Fruit fly (Drosophila melanogaster) whole organism, embryonic: ENCODE measurements around the gene DnaJ-H.

Experiments
- ATbp ChIP-seq: fragments of 200-800 bp; sonication (Bioruptor generic); optimal IDR thresholded peaks from 2 replicates; lab custom pipeline; 2017; ENCODE audit warnings: missing biosample characterization, mild to moderate bottlenecking, missing genetic modification characterization, missing genetic modification reagents
- Adf1 ChIP-seq: fragments of 200-800 bp; sonication (Bioruptor generic); IDR thresholded peaks from 2 replicates; pipeline ENCODE4 v1.3.6; 2022; ENCODE audit warnings: missing biosample characterization, missing genetic modification characterization
- Blimp-1 ChIP-seq: fragments of 200-800 bp; sonication (Bioruptor generic); optimal IDR thresholded peaks from 3 replicates; lab custom pipeline; 2018; ENCODE audit warnings: missing biosample characterization, missing genetic modification characterization, mild to moderate bottlenecking, moderate library complexity, missing genetic modification reagents
- CG10274 ChIP-seq: fragments of 200-800 bp; sonication (Bioruptor generic); optimal IDR thresholded peaks from 3 replicates; lab custom pipeline; 2017; ENCODE audit warnings: missing biosample characterization, mild to moderate bottlenecking, missing genetic modification characterization
- CG14441 ChIP-seq: fragments of 200-800 bp; sonication (Bioruptor generic); IDR thresholded peaks from 2 replicates; pipeline ENCODE4 v1.3.6; 2022; ENCODE audit warnings: missing biosample characterization, missing genetic modification characterization
- CG1647 ChIP-seq: fragments of 200-800 bp; sonication (Bioruptor generic); optimal IDR thresholded peaks from 3 replicates; lab custom pipeline; 2016; ENCODE audit warnings: missing biosample characterization, missing genetic modification characterization
- CG17359 ChIP-seq: fragments of 200-800 bp; sonication (Bioruptor generic); optimal IDR thresholded peaks from 3 replicates; lab custom pipeline; 2018; ENCODE audit warnings: missing biosample characterization, mild to moderate bottlenecking, missing genetic modification characterization, moderate library complexity
- CG17612 ChIP-seq: fragments of 200-800 bp; sonication (Bioruptor generic); IDR thresholded peaks from 2 replicates; pipeline ENCODE4 v1.3.6; 2022; ENCODE audit warnings: missing biosample characterization, missing genetic modification characterization
- CG3281 ChIP-seq: fragments of 200-800 bp; sonication (Bioruptor generic); optimal IDR thresholded peaks from 3 replicates; lab custom pipeline; 2017; ENCODE audit warnings: missing biosample characterization, mild to moderate bottlenecking, missing genetic modification characterization
- CG34422 ChIP-seq: fragments of 200-800 bp; sonication (Bioruptor generic); IDR thresholded peaks from 3 replicates; pipeline ENCODE4 v1.3.6; 2022; ENCODE audit warnings: missing biosample characterization, missing genetic modification characterization
- CG3726 ChIP-seq: fragments of 200-800 bp; sonication (Bioruptor generic); IDR thresholded peaks from 3 replicates; pipeline ENCODE4, ENCODE4 v1.3.6; 2022; ENCODE audit warnings: missing biosample characterization, missing genetic modification characterization
- CG4282 ChIP-seq: fragments of 200-800 bp; sonication (Bioruptor generic); optimal IDR thresholded peaks from 2 replicates; lab custom pipeline; 2016; ENCODE audit warnings: missing biosample characterization, missing genetic modification characterization
- CG4328 ChIP-seq: fragments of 200-800 bp; sonication (Bioruptor generic); optimal IDR thresholded peaks from 3 replicates; lab custom pipeline; 2017; ENCODE audit warnings: missing biosample characterization, missing genetic modification reagents, missing genetic modification characterization
- CG4404 ChIP-seq: fragments of 200-800 bp; sonication (Bioruptor generic); IDR thresholded peaks from 2 replicates; pipeline ENCODE4 v1.3.6; 2022; ENCODE audit warnings: missing biosample characterization, missing genetic modification characterization
- CG4730 ChIP-seq: fragments of 200-800 bp; sonication (Bioruptor generic); IDR thresholded peaks from 2 replicates; pipeline ENCODE4 v1.3.6; 2022; ENCODE audit warnings: missing biosample characterization, missing genetic modification characterization
- CG4820 ChIP-seq: fragments of 200-800 bp; sonication (Bioruptor generic); optimal IDR thresholded peaks from 3 replicates; lab custom pipeline; 2016; ENCODE audit warnings: missing biosample characterization, missing genetic modification characterization
- CG5953 ChIP-seq: fragments of 200-800 bp; sonication (Bioruptor generic); IDR thresholded peaks from 2 replicates; pipeline ENCODE4 v1.3.6; 2022; ENCODE audit warnings: missing biosample characterization, missing genetic modification characterization
- CG7372 ChIP-seq: fragments of 200-800 bp; sonication (Bioruptor generic); IDR thresholded peaks from 2 replicates; pipeline ENCODE4 v1.3.6; 2022; ENCODE audit warnings: missing biosample characterization, missing genetic modification characterization
- CG7987 ChIP-seq: fragments of 200-800 bp; sonication (Bioruptor generic); optimal IDR thresholded peaks from 2 replicates; lab custom pipeline; 2018; ENCODE audit warnings: missing biosample characterization, mild to moderate bottlenecking, missing genetic modification characterization, moderate library complexity
- CG9609 ChIP-seq: fragments of 200-800 bp; sonication (Bioruptor generic); optimal IDR thresholded peaks from 3 replicates; lab custom pipeline; 2016; ENCODE audit warnings: missing biosample characterization, missing genetic modification characterization
- CHES-1-like ChIP-seq: fragments of 200-800 bp; sonication (Bioruptor generic); optimal IDR thresholded peaks from 2 replicates; lab custom pipeline; 2016; ENCODE audit warnings: missing biosample characterization, missing genetic modification characterization
- Chrac-16 ChIP-seq: fragments of 200-800 bp; sonication (Bioruptor generic); optimal IDR thresholded peaks from 3 replicates; lab custom pipeline; 2016; ENCODE audit warnings: missing biosample characterization, missing genetic modification characterization
- CkIIα-i1 ChIP-seq: fragments of 200-800 bp; sonication (Bioruptor generic); IDR thresholded peaks from 2 replicates; pipeline ENCODE4 v1.3.6; 2022; ENCODE audit warnings: missing biosample characterization, missing genetic modification characterization
- Eip74EF ChIP-seq, 2 experiments: fragments of 200-800 bp in 1 of 2; fragments of >200 bp in 1 of 2; sonication (Bioruptor generic) in 1 of 2; optimal IDR thresholded peaks; 2 replicates each; lab custom pipeline; 2017 to 2019; ENCODE audit warnings: missing biosample characterization in 2 of 2, missing genetic modification characterization in 2 of 2, mild to moderate bottlenecking in 1 of 2, moderate library complexity in 1 of 2
- Hr3 ChIP-seq: fragments of 200-800 bp; sonication (Bioruptor generic); optimal IDR thresholded peaks from 3 replicates; lab custom pipeline; 2016; ENCODE audit warnings: missing biosample characterization, missing genetic modification characterization
- Optix ChIP-seq: fragments of 200-800 bp; sonication (Bioruptor generic); IDR thresholded peaks from 3 replicates; pipeline ENCODE4 v1.3.6; 2022; ENCODE audit warnings: missing biosample characterization, missing genetic modification characterization
- Scr ChIP-seq: fragments of 200-800 bp; sonication (Bioruptor generic); IDR thresholded peaks from 2 replicates; pipeline ENCODE4 v1.3.6; 2022; ENCODE audit warnings: missing biosample characterization, missing genetic modification characterization; ENCODE audit not compliant: partially characterized antibody
- Spps ChIP-seq: fragments of 200-800 bp; sonication (Bioruptor generic); optimal IDR thresholded peaks from 2 replicates; lab custom pipeline; 2018; ENCODE audit warnings: missing biosample characterization, mild to moderate bottlenecking, missing genetic modification characterization
- Sry-δ ChIP-seq: fragments of 200-800 bp; sonication (Bioruptor generic); optimal IDR thresholded peaks from 2 replicates; lab custom pipeline; 2016; ENCODE audit warnings: missing biosample characterization, missing genetic modification characterization
- Usf ChIP-seq: fragments of 200-800 bp; sonication (Bioruptor generic); optimal IDR thresholded peaks from 2 replicates; lab custom pipeline; 2017; ENCODE audit warnings: missing genotype, missing biosample characterization, missing genetic modification characterization
- Vsx1 ChIP-seq: fragments of 200-800 bp; sonication (Bioruptor generic); optimal IDR thresholded peaks from 2 replicates; lab custom pipeline; 2017; ENCODE audit warnings: missing biosample characterization, mild to moderate bottlenecking, missing genetic modification characterization, missing genetic modification reagents
- cg ChIP-seq: fragments of 200-800 bp; sonication (Bioruptor generic); optimal IDR thresholded peaks from 3 replicates; lab custom pipeline; 2019; ENCODE audit warnings: missing biosample characterization, mild to moderate bottlenecking, missing genetic modification characterization, moderate library complexity
- fd102C ChIP-seq: fragments of 200-800 bp; sonication (Bioruptor generic); optimal IDR thresholded peaks from 2 replicates; lab custom pipeline; 2018; ENCODE audit warnings: missing biosample characterization, mild to moderate bottlenecking, missing genetic modification characterization, moderate library complexity
- ftz-f1 ChIP-seq: fragments of 200-800 bp; sonication (Bioruptor generic); optimal IDR thresholded peaks from 2 replicates; lab custom pipeline; 2016; ENCODE audit warnings: missing biosample characterization, missing genetic modification characterization
- gem ChIP-seq: fragments of 200-800 bp; sonication (Bioruptor generic); optimal IDR thresholded peaks from 2 replicates; lab custom pipeline; 2019; ENCODE audit warnings: missing biosample characterization, mild to moderate bottlenecking, missing genetic modification characterization, moderate library complexity
- gsb-n ChIP-seq: fragments of 200-800 bp; sonication (Bioruptor generic); optimal IDR thresholded peaks from 3 replicates; lab custom pipeline; 2018; ENCODE audit warnings: missing biosample characterization, mild to moderate bottlenecking, missing genetic modification characterization
- hb ChIP-seq: fragments of 200-800 bp; sonication (Bioruptor generic); IDR thresholded peaks from 3 replicates; pipeline ENCODE4 v1.3.6; 2022; ENCODE audit warnings: missing biosample characterization, missing genetic modification characterization; ENCODE audit not compliant: partially characterized antibody
- jumu ChIP-seq: fragments of 200-800 bp; sonication (Bioruptor generic); optimal IDR thresholded peaks from 3 replicates; lab custom pipeline; 2016; ENCODE audit warnings: missing biosample characterization, missing genetic modification characterization
- klu ChIP-seq: fragments of 200-800 bp; sonication (Bioruptor generic); IDR thresholded peaks from 2 replicates; pipeline ENCODE4 v1.3.6; 2022; ENCODE audit warnings: missing biosample characterization, missing genetic modification characterization
- oc ChIP-seq: fragments of 200-800 bp; sonication (Bioruptor generic); optimal IDR thresholded peaks from 2 replicates; lab custom pipeline; 2018; ENCODE audit warnings: missing biosample characterization, mild to moderate bottlenecking, missing genetic modification characterization, moderate library complexity
- onecut ChIP-seq: fragments of 200-800 bp; sonication (Bioruptor generic); IDR thresholded peaks from 2 replicates; pipeline ENCODE4 v1.3.6; 2022; ENCODE audit warnings: missing biosample characterization, missing genetic modification characterization
- pros ChIP-seq: fragments of 200-800 bp; sonication (Bioruptor generic); optimal IDR thresholded peaks from 3 replicates; lab custom pipeline; 2019; ENCODE audit warnings: missing biosample characterization, mild to moderate bottlenecking, missing genetic modification characterization, moderate library complexity
- pum ChIP-seq: fragments of 200-800 bp; sonication (Bioruptor generic); optimal IDR thresholded peaks from 2 replicates; lab custom pipeline; 2016; ENCODE audit warnings: missing biosample characterization, missing genetic modification characterization
- sisA ChIP-seq: fragments of 200-800 bp; sonication (Bioruptor generic); IDR thresholded peaks from 2 replicates; pipeline ENCODE4 v1.3.6; 2022; ENCODE audit warnings: missing biosample characterization, missing genetic modification characterization
- slbo ChIP-seq: fragments of 200-800 bp; sonication (Bioruptor generic); IDR thresholded peaks from 2 replicates; pipeline ENCODE4 v1.3.6; 2022; ENCODE audit warnings: missing biosample characterization, missing genetic modification characterization
- so ChIP-seq: fragments of 200-800 bp; sonication (Bioruptor generic); IDR thresholded peaks from 3 replicates; pipeline ENCODE4 v1.3.6; 2022; ENCODE audit warnings: missing biosample characterization, missing genetic modification characterization
- tgo ChIP-seq: fragments of 200-800 bp; sonication (Bioruptor generic); IDR thresholded peaks from 3 replicates; pipeline ENCODE4 v1.3.6; 2022; ENCODE audit warnings: missing biosample characterization, missing genetic modification characterization
- tup ChIP-seq: fragments of 200-800 bp; sonication (Bioruptor generic); optimal IDR thresholded peaks from 2 replicates; lab custom pipeline; 2016; ENCODE audit warnings: missing biosample characterization, mild to moderate bottlenecking, missing genetic modification characterization, moderate library complexity
- wek ChIP-seq: fragments of 200-800 bp; sonication (Bioruptor generic); optimal IDR thresholded peaks from 3 replicates; lab custom pipeline; 2018; ENCODE audit warnings: missing biosample characterization, mild to moderate bottlenecking, missing genetic modification characterization, moderate library complexity

The DnaJ-H gene

DNA sequence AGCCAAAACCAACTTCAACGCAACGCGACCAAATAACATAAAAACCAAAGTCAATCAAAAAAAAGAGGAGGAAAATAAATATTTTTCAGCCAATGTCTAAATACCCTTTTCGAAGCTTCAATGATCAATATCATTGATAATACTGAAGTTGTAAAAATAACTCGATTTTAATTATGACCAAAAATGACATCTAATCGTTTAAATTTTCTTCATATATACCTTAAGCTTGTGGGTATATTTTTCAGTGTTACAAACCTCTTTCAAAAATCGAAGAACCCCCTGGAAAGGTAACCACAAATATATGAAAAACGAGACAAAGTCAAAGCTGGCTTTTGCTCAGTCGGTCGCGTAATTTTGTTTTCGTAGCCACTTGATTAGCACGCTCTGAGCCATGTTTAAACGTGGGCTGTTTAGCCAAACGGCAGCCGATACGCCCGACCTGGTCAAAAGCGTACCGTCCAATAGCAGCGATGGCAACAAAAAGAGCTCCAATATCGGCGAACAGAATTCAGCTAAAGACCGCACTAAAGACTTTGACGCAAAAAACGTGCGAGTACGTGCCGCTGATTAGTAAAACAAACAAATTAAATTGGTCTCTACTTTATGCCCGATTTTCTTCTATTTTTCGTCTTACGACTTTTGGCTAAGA is 20.7 kb downstream of the DnaJ-H start (continued):
- TF ChIP-seq CG1647 (GFP tag; lab: Kevin White, UChicago), result peak; percentile 45
- TF ChIP-seq hb (GFP tag; lab: Robert Waterston, UW), result no peak
- peak; percentile 69 for TF ChIP-seq pum (GFP tag; lab: Kevin White, UChicago)
- peak; percentile 79 for TF ChIP-seq CG34422
- peak; percentile 76 for TF ChIP-seq CG4730 (GFP tag; lab: Robert Waterston, UW)
- TF ChIP-seq Vsx1 (GFP tag; lab: Kevin White, UChicago), result no peak
- no peak for TF ChIP-seq Optix (GFP tag; lab: Robert Waterston, UW)
- peak; percentile 49 for TF ChIP-seq oc
- TF ChIP-seq gsb-n (tag; lab: Kevin White, UChicago), result peak; percentile 0
- TF ChIP-seq onecut (GFP tag; lab: Robert Waterston, UW), result peak; percentile 51
- peak; percentile 48; the same call in 1 of the 2 replicates for TF ChIP-seq sisA (GFP tag; lab: Robert Waterston, UW)
- TF ChIP-seq Scr, result no peak
- peak; percentile 77; the same call in 2 of the 3 replicates for TF ChIP-seq so (GFP tag; lab: Robert Waterston, UW)
- peak in 1 of 2 experiments; percentile 68 for TF ChIP-seq Eip74EF (GFP tag; optimal IDR thresholded peaks at IDR 0.05; lab: Kevin White, UChicago)
- TF ChIP-seq Blimp-1 (GFP tag; lab: Kevin White, UChicago), result peak; percentile 62
- peak; percentile 57 for TF ChIP-seq CG9609 (GFP tag; lab: Kevin White, UChicago)
- TF ChIP-seq CG14441 (GFP tag; lab: Robert Waterston, UW), result peak; percentile 83
- no peak for TF ChIP-seq cg (GFP tag; lab: Kevin White, UChicago)
- peak; percentile 85 for TF ChIP-seq CG3281 (GFP tag; lab: Kevin White, UChicago)
- TF ChIP-seq CG4282 (GFP tag; lab: Kevin White, UChicago), result peak; percentile 14
- TF ChIP-seq fd102C (GFP tag; lab: Kevin White, UChicago), result no peak
- no peak for TF ChIP-seq CG7987 (GFP tag; lab: Kevin White, UChicago)
- no peak for TF ChIP-seq Spps (tag; lab: Kevin White, UChicago)
- no peak for TF ChIP-seq CG4328 (GFP tag; lab: Kevin White, UChicago)
- TF ChIP-seq CG10274 (GFP tag; lab: Kevin White, UChicago), result peak; percentile 70
- peak; percentile 74 for TF ChIP-seq CG7372 (GFP tag; lab: Robert Waterston, UW)
- TF ChIP-seq tup (GFP tag; lab: Kevin White, UChicago), result peak; percentile 29
- TF ChIP-seq CG5953 (GFP tag; lab: Robert Waterston, UW), result peak; percentile 32; the same call in 1 of the 2 replicates
- TF ChIP-seq CkIIα-i1 (GFP tag; lab: Robert Waterston, UW), result no peak
- TF ChIP-seq CG4404 (GFP tag; lab: Robert Waterston, UW), result peak; percentile 44; the same call in 1 of the 2 replicates
- peak; percentile 49 for TF ChIP-seq jumu (GFP tag; lab: Kevin White, UChicago)
- peak; percentile 84 for TF ChIP-seq tgo (GFP tag; lab: Robert Waterston, UW)
- peak; percentile 24 for TF ChIP-seq ftz-f1 (GFP tag; lab: Kevin White, UChicago)
- peak; percentile 70 for TF ChIP-seq Adf1 (GFP tag; lab: Robert Waterston, UW)
- TF ChIP-seq Sry-δ (GFP tag; lab: Kevin White, UChicago), result peak; percentile 30
- peak; percentile 91 for TF ChIP-seq slbo (GFP tag; lab: Robert Waterston, UW)
- peak; percentile 58 for TF ChIP-seq CG4820 (GFP tag; lab: Kevin White, UChicago)
- TF ChIP-seq Chrac-16 (GFP tag; lab: Kevin White, UChicago), result peak; percentile 37
- TF ChIP-seq gem, result peak; percentile 86
- TF ChIP-seq klu, result peak; percentile 63
- peak; percentile 10 for TF ChIP-seq Usf (GFP tag; lab: Kevin White, UChicago)
- TF ChIP-seq Hr3 (GFP tag; lab: Kevin White, UChicago), result peak; percentile 54
- peak; percentile 10 for TF ChIP-seq ATbp (GFP tag; lab: Kevin White, UChicago)
- 0 out of 2 replicates have a peak, but pooled peaks have one; percentile 50 for TF ChIP-seq CG17612 (GFP tag; lab: Robert Waterston, UW)
- no peak for TF ChIP-seq wek (GFP tag; lab: Kevin White, UChicago)
- peak; percentile 78 for TF ChIP-seq CG17359
- TF ChIP-seq pros (GFP tag; lab: Kevin White, UChicago), result no peak
- TF ChIP-seq CG3726 (GFP tag; lab: Robert Waterston, UW), result 0 out of 3 replicates have a peak, but pooled peaks have one; percentile 40
- TF ChIP-seq CHES-1-like (GFP tag; lab: Kevin White, UChicago), result peak; percentile 60
